Fruit fly (Drosophila melanogaster) whole organism, pupa: ENCODE measurements around the gene raw.

ENCODE experiments used
- CG10348 ChIP-seq: fragments of 200-800 bp; sonication (Bioruptor generic); IDR thresholded peaks from 2 replicates; pipeline ENCODE4 v1.3.6; 2022; ENCODE audit warnings: missing biosample characterization, missing genetic modification characterization
- CG13204 ChIP-seq: fragments of 200-800 bp; sonication (Bioruptor generic); optimal IDR thresholded peaks from 2 replicates; lab custom pipeline; 2018; ENCODE audit warnings: missing biosample characterization, mild to moderate bottlenecking, missing genetic modification characterization, moderate library complexity
- CG14655 ChIP-seq: fragments of 200-800 bp; sonication (Bioruptor generic); optimal IDR thresholded peaks from 3 replicates; lab custom pipeline; 2017; ENCODE audit warnings: mild to moderate bottlenecking, missing biosample characterization, missing genetic modification reagents, missing genetic modification characterization
- CG15710 ChIP-seq: fragments of 200-800 bp; sonication (Bioruptor generic); optimal IDR thresholded peaks from 2 replicates; lab custom pipeline; 2018; ENCODE audit warnings: missing biosample characterization, mild to moderate bottlenecking, missing genetic modification characterization, moderate library complexity
- CG34367 ChIP-seq: fragments of 200-800 bp; sonication (Bioruptor generic); optimal IDR thresholded peaks from 2 replicates; lab custom pipeline; 2018; ENCODE audit warnings: missing biosample characterization, mild to moderate bottlenecking, missing genetic modification characterization
- CG8159 ChIP-seq: fragments of 200-800 bp; sonication (Bioruptor generic); optimal IDR thresholded peaks from 3 replicates; lab custom pipeline; 2018; ENCODE audit warnings: missing biosample characterization, mild to moderate bottlenecking, missing genetic modification characterization, moderate library complexity
- CG8301 ChIP-seq: fragments of 200-800 bp; sonication (Bioruptor generic); optimal IDR thresholded peaks from 2 replicates; lab custom pipeline; 2018; ENCODE audit warnings: missing biosample characterization, mild to moderate bottlenecking, missing genetic modification characterization
- CG9948 ChIP-seq: fragments of 200-800 bp; sonication (Bioruptor generic); optimal IDR thresholded peaks from 2 replicates; lab custom pipeline; 2018; ENCODE audit warnings: missing biosample characterization, mild to moderate bottlenecking, missing genetic modification characterization, moderate library complexity
- EcR ChIP-seq: fragments of 200-800 bp; sonication (Bioruptor generic); optimal IDR thresholded peaks from 3 replicates; lab custom pipeline; 2019; ENCODE audit warnings: missing biosample characterization, missing genetic modification characterization, mild to moderate bottlenecking, moderate library complexity, missing genetic modification reagents
- Ets98B ChIP-seq: fragments of 200-800 bp; sonication (Bioruptor generic); IDR thresholded peaks from 2 replicates; pipeline ENCODE4 v1.3.6; 2022; ENCODE audit warnings: missing biosample characterization, missing genetic modification characterization
- Pif1A ChIP-seq: fragments of 200-800 bp; sonication (Bioruptor generic); optimal IDR thresholded peaks from 3 replicates; lab custom pipeline; 2016; ENCODE audit warnings: missing biosample characterization, missing genetic modification characterization
- fd96Ca ChIP-seq: fragments of 200-800 bp; sonication (Bioruptor generic); IDR thresholded peaks from 3 replicates; pipeline ENCODE4 v1.3.6; 2022; ENCODE audit warnings: missing biosample characterization, missing genetic modification characterization
- gl ChIP-seq: fragments of 200-800 bp; sonication (Bioruptor generic); optimal IDR thresholded peaks from 2 replicates; lab custom pipeline; 2018; ENCODE audit warnings: missing biosample characterization, mild to moderate bottlenecking, missing genetic modification characterization
- rn ChIP-seq: fragments of 200-800 bp; sonication (Bioruptor generic); IDR thresholded peaks from 2 replicates; pipeline ENCODE4 v1.3.6; 2022; ENCODE audit warnings: missing biosample characterization, missing genetic modification characterization

DNA sequence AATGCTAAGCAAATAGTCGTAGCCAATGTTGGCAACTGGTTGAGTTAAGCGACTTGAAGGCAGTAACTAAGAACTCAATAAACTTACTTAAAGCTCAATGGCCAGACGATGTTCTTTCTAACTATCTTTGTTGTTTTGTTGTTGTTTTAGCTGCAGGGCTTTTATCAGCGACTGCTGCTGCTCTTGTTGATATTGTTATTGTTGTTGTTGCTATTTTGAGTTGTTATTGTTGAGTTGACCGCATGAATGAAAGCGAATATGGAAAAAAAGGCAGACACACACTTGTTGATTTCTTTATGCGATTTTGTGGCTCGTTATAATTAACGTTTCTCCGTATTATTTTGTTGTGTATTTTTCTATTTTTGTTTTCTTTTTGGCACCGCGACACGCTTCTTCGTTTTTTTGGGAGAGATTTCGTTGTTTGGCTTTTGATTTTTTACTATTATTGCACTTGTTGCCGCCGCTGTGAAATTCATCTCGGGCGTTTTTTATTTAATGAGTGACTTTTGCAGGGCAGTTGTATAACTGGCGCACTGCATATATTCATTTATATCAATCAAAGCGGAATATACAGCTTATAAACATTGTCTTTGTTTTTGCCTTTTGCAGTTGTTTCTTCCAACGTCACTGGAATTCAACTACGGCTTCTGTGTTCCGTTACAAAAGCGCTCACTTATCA, 31.9 kb downstream of the raw start:
- no peak for TF ChIP-seq Pif1A
- TF ChIP-seq CG34367 (tag; lab: Kevin White, UChicago) = no peak
- no peak for TF ChIP-seq gl (tag; lab: Kevin White, UChicago)
- TF ChIP-seq EcR (GFP tag; lab: Kevin White, UChicago) = no peak
- no peak for TF ChIP-seq fd96Ca (GFP tag; lab: Robert Waterston, UW)
- no peak for TF ChIP-seq CG8301 (tag; lab: Kevin White, UChicago)
- no peak for TF ChIP-seq Ets98B (GFP tag; lab: Robert Waterston, UW)
- no peak for TF ChIP-seq rn
- no peak for TF ChIP-seq CG8159
- TF ChIP-seq CG10348 = no peak
- no peak for TF ChIP-seq CG13204 (GFP tag; lab: Kevin White, UChicago)
- TF ChIP-seq CG14655 (GFP tag; lab: Kevin White, UChicago) = no peak
- no peak for TF ChIP-seq CG9948 (tag; lab: Kevin White, UChicago)
- no peak for TF ChIP-seq CG15710 (tag; lab: Kevin White, UChicago)
